Fruit fly (Drosophila melanogaster) whole organism, embryonic: ENCODE data around the gene CG7966.

Source experiments
- Ada2b ChIP-seq: fragments of 200-800 bp; sonication (Bioruptor generic); IDR thresholded peaks from 2 replicates; pipeline ENCODE4 v1.3.6; 2022; ENCODE audit warnings: missing biosample characterization, missing genetic modification characterization
- Atf3 ChIP-seq: fragments of 200-800 bp; sonication (Bioruptor generic); optimal IDR thresholded peaks from 3 replicates; lab custom pipeline; 2016; ENCODE audit warnings: missing biosample characterization, missing genetic modification characterization
- CG14667 ChIP-seq: fragments of 200-800 bp; sonication (Bioruptor generic); IDR thresholded peaks from 2 replicates; pipeline ENCODE4 v1.3.6; 2022; ENCODE audit warnings: missing biosample characterization, missing genetic modification characterization
- CG16813 ChIP-seq: fragments of 200-800 bp; sonication (Bioruptor generic); IDR thresholded peaks from 3 replicates; pipeline ENCODE4 v1.3.6; 2022; ENCODE audit warnings: missing biosample characterization, missing genetic modification characterization; ENCODE audit not compliant: partially characterized antibody
- CG17612 ChIP-seq: fragments of 200-800 bp; sonication (Bioruptor generic); IDR thresholded peaks from 2 replicates; pipeline ENCODE4 v1.3.6; 2022; ENCODE audit warnings: missing biosample characterization, missing genetic modification characterization
- CG18476 ChIP-seq: fragments of 200-800 bp; sonication (Bioruptor generic); optimal IDR thresholded peaks from 2 replicates; lab custom pipeline; 2016; ENCODE audit warnings: missing biosample characterization, mild to moderate bottlenecking, missing genetic modification characterization
- CG4328 ChIP-seq: fragments of 200-800 bp; sonication (Bioruptor generic); optimal IDR thresholded peaks from 3 replicates; lab custom pipeline; 2017; ENCODE audit warnings: missing biosample characterization, missing genetic modification reagents, missing genetic modification characterization
- CG4424 ChIP-seq: fragments of 200-800 bp; sonication (Bioruptor generic); optimal IDR thresholded peaks from 3 replicates; lab custom pipeline; 2016; ENCODE audit warnings: missing biosample characterization, missing genetic modification characterization
- CG6813 ChIP-seq: fragments of 200-800 bp; sonication (Bioruptor generic); optimal IDR thresholded peaks from 2 replicates; lab custom pipeline; 2017; ENCODE audit warnings: missing biosample characterization, missing genetic modification characterization, mild to moderate bottlenecking, moderate library complexity, missing genetic modification reagents
- CG7987 ChIP-seq: fragments of 200-800 bp; sonication (Bioruptor generic); optimal IDR thresholded peaks from 2 replicates; lab custom pipeline; 2018; ENCODE audit warnings: missing biosample characterization, mild to moderate bottlenecking, missing genetic modification characterization, moderate library complexity
- Camta ChIP-seq: fragments of 200-800 bp; sonication (Bioruptor generic); optimal IDR thresholded peaks from 2 replicates; lab custom pipeline; 2016; ENCODE audit warnings: missing biosample characterization, missing genetic modification characterization
- CrebB ChIP-seq: fragments of 200-800 bp; sonication (Bioruptor generic); optimal IDR thresholded peaks from 3 replicates; lab custom pipeline; 2018; ENCODE audit warnings: missing biosample characterization, mild to moderate bottlenecking, missing genetic modification characterization
- D19B ChIP-seq: fragments of 200-800 bp; sonication (Bioruptor generic); optimal IDR thresholded peaks from 2 replicates; lab custom pipeline; 2017; ENCODE audit warnings: missing biosample characterization, mild to moderate bottlenecking, missing genetic modification characterization
- Dek ChIP-seq: fragments of 200-800 bp; sonication (Bioruptor generic); optimal IDR thresholded peaks from 3 replicates; lab custom pipeline; 2019; ENCODE audit warnings: missing biosample characterization, mild to moderate bottlenecking, missing genetic modification characterization, moderate library complexity
- Elba2 ChIP-seq: fragments of 200-800 bp; sonication (Bioruptor generic); optimal IDR thresholded peaks from 3 replicates; lab custom pipeline; 2016; ENCODE audit warnings: missing biosample characterization, missing genetic modification characterization
- Ets65A ChIP-seq: fragments of 200-800 bp; sonication (Bioruptor generic); peaks from one replicate; lab custom pipeline; 2016; ENCODE audit warnings: missing biosample characterization, missing genetic modification characterization
- Fer3 ChIP-seq: fragments of 200-800 bp; sonication (Bioruptor generic); optimal IDR thresholded peaks from 2 replicates; lab custom pipeline; 2018; ENCODE audit warnings: missing biosample characterization, mild to moderate bottlenecking, missing genetic modification characterization, moderate library complexity
- HLH3B ChIP-seq: fragments of 200-800 bp; sonication (Bioruptor generic); IDR thresholded peaks from 2 replicates; pipeline ENCODE4 v1.3.6; 2022; ENCODE audit warnings: missing biosample characterization, missing genetic modification characterization
- Hr78 ChIP-seq, 2 experiments: fragments of 200-800 bp in 1 of 2; fragments of >200 bp in 1 of 2; sonication (Bioruptor generic) in 1 of 2; optimal IDR thresholded peaks; 2 replicates each; lab custom pipeline; 2017 to 2019; ENCODE audit warnings: missing biosample characterization in 2 of 2, missing genetic modification characterization in 2 of 2, mild to moderate bottlenecking in 1 of 2, moderate library complexity in 1 of 2
- Jarid2 ChIP-seq: fragments of 200-800 bp; sonication (Bioruptor generic); optimal IDR thresholded peaks from 3 replicates; lab custom pipeline; 2017; ENCODE audit warnings: mild to moderate bottlenecking, missing biosample characterization, missing genetic modification reagents, missing genetic modification characterization
- Med ChIP-seq: fragments of 200-800 bp; sonication (Bioruptor generic); peaks from one replicate; lab custom pipeline; 2016; ENCODE audit warnings: missing biosample characterization, missing genetic modification characterization, mild to moderate bottlenecking, inconsistent platforms, moderate library complexity
- Mes4 ChIP-seq: fragments of 200-800 bp; sonication (Bioruptor generic); optimal IDR thresholded peaks from 2 replicates; lab custom pipeline; 2016; ENCODE audit warnings: missing biosample characterization, missing genetic modification characterization
- Nf-YA ChIP-seq: fragments of 200-800 bp; sonication (Bioruptor generic); IDR thresholded peaks from 2 replicates; pipeline ENCODE4 v1.3.6; 2022; ENCODE audit warnings: missing biosample characterization, missing genetic modification characterization
- Optix ChIP-seq: fragments of 200-800 bp; sonication (Bioruptor generic); IDR thresholded peaks from 3 replicates; pipeline ENCODE4 v1.3.6; 2022; ENCODE audit warnings: missing biosample characterization, missing genetic modification characterization
- Rfx ChIP-seq: fragments of 200-800 bp; sonication (Bioruptor generic); IDR thresholded peaks from 2 replicates; pipeline ENCODE4 v1.3.6; 2022; ENCODE audit warnings: missing biosample characterization, missing genetic modification characterization
- Spps ChIP-seq: fragments of 200-800 bp; sonication (Bioruptor generic); optimal IDR thresholded peaks from 2 replicates; lab custom pipeline; 2018; ENCODE audit warnings: missing biosample characterization, mild to moderate bottlenecking, missing genetic modification characterization
- Sry-δ ChIP-seq: fragments of 200-800 bp; sonication (Bioruptor generic); optimal IDR thresholded peaks from 2 replicates; lab custom pipeline; 2016; ENCODE audit warnings: missing biosample characterization, missing genetic modification characterization
- Vsx1 ChIP-seq: fragments of 200-800 bp; sonication (Bioruptor generic); optimal IDR thresholded peaks from 2 replicates; lab custom pipeline; 2017; ENCODE audit warnings: missing biosample characterization, mild to moderate bottlenecking, missing genetic modification characterization, missing genetic modification reagents
- ara ChIP-seq: fragments of 200-800 bp; sonication (Bioruptor generic); IDR thresholded peaks from 2 replicates; pipeline ENCODE4 v1.3.6; 2022; ENCODE audit warnings: missing biosample characterization, missing genetic modification characterization
- btn ChIP-seq: fragments of 200-800 bp; sonication (Bioruptor generic); optimal IDR thresholded peaks from 2 replicates; lab custom pipeline; 2016; ENCODE audit warnings: missing biosample characterization, missing genetic modification characterization
- chm ChIP-seq: fragments of 200-800 bp; sonication (Bioruptor generic); IDR thresholded peaks from 2 replicates; pipeline ENCODE4 v1.3.6; 2022; ENCODE audit warnings: missing biosample characterization, missing genetic modification characterization
- ci ChIP-seq: fragments of 200-800 bp; sonication (Bioruptor generic); IDR thresholded peaks from 3 replicates; pipeline ENCODE4 v1.3.6; 2022; ENCODE audit warnings: missing biosample characterization, missing genetic modification characterization
- cwo ChIP-seq: fragments of 200-800 bp; sonication (Bioruptor generic); optimal IDR thresholded peaks from 3 replicates; lab custom pipeline; 2017; ENCODE audit warnings: missing biosample characterization, missing genetic modification characterization, mild to moderate bottlenecking, moderate library complexity, missing genetic modification reagents
- exex ChIP-seq: fragments of 200-800 bp; sonication (Bioruptor generic); optimal IDR thresholded peaks from 4 replicates; lab custom pipeline; 2018; ENCODE audit warnings: missing biosample characterization, mild to moderate bottlenecking, missing genetic modification characterization, moderate library complexity
- fru ChIP-seq: fragments of >200 bp; optimal IDR thresholded peaks from 2 replicates; lab custom pipeline; 2017
- grau ChIP-seq: fragments of 200-800 bp; optimal IDR thresholded peaks from 3 replicates; lab custom pipeline; 2019; ENCODE audit warnings: missing biosample characterization, mild to moderate bottlenecking, missing genetic modification characterization, moderate library complexity
- grn ChIP-seq: fragments of 200-800 bp; sonication (Bioruptor generic); optimal IDR thresholded peaks from 3 replicates; lab custom pipeline; 2017; ENCODE audit warnings: missing biosample characterization, missing genetic modification characterization
- h ChIP-seq: fragments of >200 bp; optimal IDR thresholded peaks from 2 replicates; lab custom pipeline; 2017
- nerfin-1 ChIP-seq: fragments of 200-800 bp; sonication (Bioruptor generic); optimal IDR thresholded peaks from 3 replicates; lab custom pipeline; 2019; ENCODE audit warnings: missing biosample characterization, mild to moderate bottlenecking, missing genetic modification characterization, moderate library complexity
- pita ChIP-seq: fragments of 200-800 bp; sonication (Bioruptor generic); optimal IDR thresholded peaks from 2 replicates; lab custom pipeline; 2017; ENCODE audit warnings: missing biosample characterization, mild to moderate bottlenecking, missing genetic modification characterization
- rib ChIP-seq: fragments of 200-800 bp; sonication (Bioruptor generic); IDR thresholded peaks from 2 replicates; pipeline ENCODE4 v1.3.6; 2022; ENCODE audit warnings: missing biosample characterization, missing genetic modification characterization
- sd ChIP-seq: fragments of 200-800 bp; sonication (Bioruptor generic); optimal IDR thresholded peaks from 3 replicates; lab custom pipeline; 2018; ENCODE audit warnings: missing biosample characterization, mild to moderate bottlenecking, missing genetic modification characterization, moderate library complexity
- shn ChIP-seq: fragments of 200-800 bp; sonication (Bioruptor generic); optimal IDR thresholded peaks from 3 replicates; lab custom pipeline; 2016; ENCODE audit warnings: missing biosample characterization, missing genetic modification characterization
- sob ChIP-seq: fragments of 200-800 bp; sonication (Bioruptor generic); IDR thresholded peaks from 2 replicates; pipeline ENCODE4 v1.3.6; 2022; ENCODE audit warnings: missing biosample characterization, missing genetic modification characterization
- stc ChIP-seq: fragments of 200-800 bp; sonication (Bioruptor generic); IDR thresholded peaks from 2 replicates; pipeline ENCODE4 v1.3.6; 2022; ENCODE audit warnings: missing biosample characterization, missing genetic modification characterization
- twi ChIP-seq: fragments of 200-800 bp; optimal IDR thresholded peaks from 2 replicates; lab custom pipeline; 2019; ENCODE audit warnings: missing biosample characterization, mild to moderate bottlenecking, missing genetic modification characterization, moderate library complexity
- tx ChIP-seq: fragments of 200-800 bp; sonication (Bioruptor generic); optimal IDR thresholded peaks from 2 replicates; lab custom pipeline; 2016; ENCODE audit warnings: missing biosample characterization, missing genetic modification characterization
- wek ChIP-seq: fragments of 200-800 bp; sonication (Bioruptor generic); optimal IDR thresholded peaks from 3 replicates; lab custom pipeline; 2018; ENCODE audit warnings: missing biosample characterization, mild to moderate bottlenecking, missing genetic modification characterization, moderate library complexity
- z ChIP-seq: fragments of 200-800 bp; sonication (Bioruptor generic); IDR thresholded peaks from 3 replicates; pipeline ENCODE4 v1.3.6; 2022; ENCODE audit warnings: missing biosample characterization, missing genetic modification characterization
- zen ChIP-seq: fragments of 200-800 bp; sonication (Bioruptor generic); optimal IDR thresholded peaks from 3 replicates; lab custom pipeline; 2018; ENCODE audit warnings: missing biosample characterization, mild to moderate bottlenecking, missing genetic modification characterization, moderate library complexity
- zfh1 ChIP-seq: fragments of 200-800 bp; sonication (Bioruptor generic); IDR thresholded peaks from 3 replicates; pipeline ENCODE4 v1.3.6; 2022; ENCODE audit warnings: missing biosample characterization, missing genetic modification characterization

The CG7966 gene

dm6 chr3R:13032975-13033445, 18.2 kb downstream of the CG7966 start (continued):
- TF ChIP-seq Elba2 (GFP tag; lab: Kevin White, UChicago) (no peak), Ets65A (GFP tag; lab: Kevin White, UChicago) (no peak), grau (tag; lab: Kevin White, UChicago) (no peak), fru (lab: Kevin White, UChicago) (no peak), CG7987 (GFP tag; lab: Kevin White, UChicago) (peak; percentile 77), CG14667 (GFP tag; lab: Robert Waterston, UW) (no peak), CG17612 (GFP tag; lab: Robert Waterston, UW) (no peak), CG16813 (GFP tag; lab: Robert Waterston, UW) (0 out of 3 replicates have a peak, but pooled peaks have one; percentile 11), Med (GFP tag; lab: Kevin White, UChicago) (peak; percentile 82), Fer3 (tag; lab: Kevin White, UChicago) (peak; percentile 37), rib (GFP tag; lab: Robert Waterston, UW) (no peak), Camta (GFP tag; lab: Kevin White, UChicago) (peak; percentile 9), CG4424 (no peak), Vsx1 (GFP tag; lab: Kevin White, UChicago) (peak; percentile 60), Hr78 (GFP tag; optimal IDR thresholded peaks at IDR 0.05; lab: Kevin White, UChicago) (peak in 1 of 2 experiments; percentile 51), CG4328 (GFP tag; lab: Kevin White, UChicago) (peak; percentile 55), sd (peak; percentile 23), wek (GFP tag; lab: Kevin White, UChicago) (peak; percentile 63), tx (no peak), btn (GFP tag; lab: Kevin White, UChicago) (no peak), pita (GFP tag; lab: Kevin White, UChicago) (no peak), shn (GFP tag; lab: Kevin White, UChicago) (no peak), grn (peak; percentile 79), Dek (tag; lab: Kevin White, UChicago) (peak; percentile 19), Optix (GFP tag; lab: Robert Waterston, UW) (peak; percentile 44; the same call in 1 of the 3 replicates), z (GFP tag; lab: Robert Waterston, UW) (no peak), exex (tag; lab: Kevin White, UChicago) (peak; percentile 42), ci (peak; percentile 79), nerfin-1 (tag; lab: Kevin White, UChicago) (peak; percentile 50), stc (GFP tag; lab: Robert Waterston, UW) (0 out of 2 replicates have a peak, but pooled peaks have one; percentile 13), HLH3B (GFP tag; lab: Robert Waterston, UW) (peak; percentile 12; the same call in 1 of the 2 replicates), Spps (tag; lab: Kevin White, UChicago) (peak; percentile 1), twi (tag; lab: Kevin White, UChicago) (peak; percentile 67), Sry-δ (GFP tag; lab: Kevin White, UChicago) (peak; percentile 1), sob (GFP tag; lab: Robert Waterston, UW) (peak; percentile 51; the same call in 1 of the 2 replicates), h (no peak), Ada2b (GFP tag; lab: Robert Waterston, UW) (0 out of 2 replicates have a peak, but pooled peaks have one; percentile 6), D19B (GFP tag; lab: Kevin White, UChicago) (no peak), Rfx (peak; percentile 24), CG6813 (peak; percentile 72), Atf3 (GFP tag; lab: Kevin White, UChicago) (no peak), zen (tag; lab: Kevin White, UChicago) (no peak), cwo (GFP tag; lab: Kevin White, UChicago) (peak; percentile 73), ara (peak; percentile 57; the same call in 1 of the 2 replicates), Jarid2 (peak; percentile 46), Mes4 (no peak), chm (GFP tag; lab: Robert Waterston, UW) (peak; percentile 33; the same call in 1 of the 2 replicates), CrebB (peak; percentile 26), Nf-YA (GFP tag; lab: Robert Waterston, UW) (0 out of 2 replicates have a peak, but pooled peaks have one; percentile 12), CG18476 (GFP tag; lab: Kevin White, UChicago) (peak; percentile 12), zfh1 (0 out of 3 replicates have a peak, but pooled peaks have one; percentile 28)
